Fruit fly (Drosophila melanogaster): Measurements from ENCODE around the gene GV1.

The GV1 gene

dm6 chr3L:1865121-1865727 lies 54.8 kb downstream of the GV1 start, which contains the start of the genes HBS1 and CG12025 (continued):
- TF ChIP-seq Dref (GFP tag; IDR thresholded peaks at IDR 0.05): no peak
- TF ChIP-seq CG1602 (GFP tag; optimal IDR thresholded peaks at IDR 0.05): peak; percentile 48
- TF ChIP-seq CG6654 (GFP tag; optimal IDR thresholded peaks at IDR 0.05): no peak
- TF ChIP-seq br (optimal IDR thresholded peaks at IDR 0.05): no peak
- TF ChIP-seq Side (GFP tag; optimal IDR thresholded peaks at IDR 0.05): peak; percentile 57
- no peak for TF ChIP-seq zen2 (GFP tag; IDR thresholded peaks at IDR 0.05; ENCODE audit: partially characterized antibody)
- no peak for TF ChIP-seq CG1233 (GFP tag; optimal IDR thresholded peaks at IDR 0.05)
- TF ChIP-seq odd (GFP tag; optimal IDR thresholded peaks at IDR 0.05): no peak
- no peak for TF ChIP-seq CG6813 (GFP tag; optimal IDR thresholded peaks at IDR 0.05)
- TF ChIP-seq tll (GFP tag; optimal IDR thresholded peaks at IDR 0.05): peak in 1 of 2 experiments; percentile 82
- TF ChIP-seq ash1 (GFP tag; optimal IDR thresholded peaks at IDR 0.05): no peak
- peak; percentile 41 for TF ChIP-seq CG17328 (GFP tag; IDR thresholded peaks at IDR 0.05)
- no peak for TF ChIP-seq ftz-f1 (GFP tag; optimal IDR thresholded peaks at IDR 0.05)
- TF ChIP-seq Optix (GFP tag; IDR thresholded peaks at IDR 0.05): peak; percentile 37; the same call in 2 of the 3 replicates
- TF ChIP-seq CG32532 (GFP tag; IDR thresholded peaks at IDR 0.05): peak; percentile 31; the same call in 1 of the 2 replicates
- peak; percentile 58 for TF ChIP-seq CG33213 (GFP tag; optimal IDR thresholded peaks at IDR 0.05)
- no peak for TF ChIP-seq hb (GFP tag; IDR thresholded peaks at IDR 0.05; ENCODE audit: partially characterized antibody)
- peak; percentile 77 for TF ChIP-seq CG17829 (tag; optimal IDR thresholded peaks at IDR 0.05)
- TF ChIP-seq Usf (GFP tag; optimal IDR thresholded peaks at IDR 0.05): peak; percentile 18
- TF ChIP-seq ato (GFP tag; IDR thresholded peaks at IDR 0.05; ENCODE audit: partially characterized antibody): no peak
- TF ChIP-seq CG16863 (GFP tag; optimal IDR thresholded peaks at IDR 0.05): peak; percentile 32
- TF ChIP-seq aop (GFP tag; IDR thresholded peaks at IDR 0.05): no peak
- TF ChIP-seq esg (GFP tag; conservative IDR thresholded peaks at IDR 0.05): peak; percentile 43; the same call in 1 of the 2 replicates
- no peak for TF ChIP-seq Nf-YB (GFP tag; optimal IDR thresholded peaks at IDR 0.05)
- TF ChIP-seq usp (GFP tag; optimal IDR thresholded peaks at IDR 0.05): no peak
- no peak for TF ChIP-seq toy (GFP tag; IDR thresholded peaks at IDR 0.05)
- TF ChIP-seq CG11398 (GFP tag; optimal IDR thresholded peaks at IDR 0.05): no peak
- no peak for TF ChIP-seq Bgb (GFP tag; IDR thresholded peaks at IDR 0.05; ENCODE audit: partially characterized antibody)
- peak; percentile 71 for TF ChIP-seq CG10267 (tag; optimal IDR thresholded peaks at IDR 0.05)
- peak; percentile 28 for TF ChIP-seq D19B (GFP tag; optimal IDR thresholded peaks at IDR 0.05)
- TF ChIP-seq Hr51 (GFP tag; optimal IDR thresholded peaks at IDR 0.05): peak in 1 of 2 experiments; percentile 39
- TF ChIP-seq CG11085 (GFP tag; IDR thresholded peaks at IDR 0.05): peak; percentile 53; the same call in 1 of the 2 replicates
- peak; percentile 29 for TF ChIP-seq CG3407 (GFP tag; optimal IDR thresholded peaks at IDR 0.05)
- TF ChIP-seq Atf6 (GFP tag; IDR thresholded peaks at IDR 0.05): peak; percentile 59
- peak; percentile 99 for TF ChIP-seq CG17802 (tag; optimal IDR thresholded peaks at IDR 0.05)
- peak; percentile 64 for TF ChIP-seq ind (GFP tag; optimal IDR thresholded peaks at IDR 0.05)
- TF ChIP-seq run (tag; optimal IDR thresholded peaks at IDR 0.05): no peak
- TF ChIP-seq ttk (GFP tag; IDR thresholded peaks at IDR 0.05): no peak
- TF ChIP-seq Blimp-1 (GFP tag; optimal IDR thresholded peaks at IDR 0.05): no peak
- TF ChIP-seq dati (GFP tag; IDR thresholded peaks at IDR 0.05): no peak
- TF ChIP-seq ken (GFP tag; IDR thresholded peaks at IDR 0.05): peak; percentile 55; the same call in 1 of the 3 replicates
- TF ChIP-seq Awh (GFP tag; IDR thresholded peaks at IDR 0.05): no peak
- no peak for TF ChIP-seq CG10147 (GFP tag; optimal IDR thresholded peaks at IDR 0.05)
- 0 out of 2 replicates have a peak, but pooled peaks have one; percentile 4 for TF ChIP-seq amos (GFP tag; IDR thresholded peaks at IDR 0.05; ENCODE audit: partially characterized antibody)
- TF ChIP-seq ems (GFP tag; optimal IDR thresholded peaks at IDR 0.05): no peak
- TF ChIP-seq CG8388 (GFP tag; optimal IDR thresholded peaks at IDR 0.05): peak; percentile 38
- TF ChIP-seq CG17361 (GFP tag; IDR thresholded peaks at IDR 0.05): peak; percentile 73
- TF ChIP-seq gt (GFP tag; IDR thresholded peaks at IDR 0.05): no peak
- peak; percentile 49; the same call in 1 of the 2 replicates for TF ChIP-seq CG11247 (GFP tag; IDR thresholded peaks at IDR 0.05)
- no peak for TF ChIP-seq slou (GFP tag; optimal IDR thresholded peaks at IDR 0.05)
